Fruit fly (Drosophila melanogaster): ENCODE data around the gene CG1674.

DNA sequence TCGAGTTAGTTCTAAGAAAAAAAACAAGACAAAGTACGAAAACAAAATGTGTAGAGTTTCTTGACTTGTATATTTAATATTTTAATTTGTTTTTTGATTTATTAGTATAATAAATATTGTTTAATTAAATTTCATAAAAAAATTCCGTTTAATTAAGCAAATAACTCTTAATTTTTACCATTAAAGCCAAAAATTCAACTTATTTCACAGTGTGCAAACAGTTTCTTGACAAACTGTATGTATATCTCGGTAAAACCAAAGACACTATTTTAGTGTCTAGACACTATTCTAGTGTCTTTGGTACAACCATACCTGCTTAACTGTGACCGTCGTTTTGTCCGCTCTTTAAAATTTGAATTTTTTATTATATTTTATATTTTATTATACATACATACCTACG, 3.8 kb upstream of the CG1674 start:
- TF ChIP-seq CTCF (optimal IDR thresholded peaks at IDR 0.05) (no peak), CG8478 (optimal IDR thresholded peaks at IDR 0.05) (no peak)

Measured in S2 (cell line).